Worm (Caenorhabditis elegans): ENCODE measurements around the gene srxa-7.

DNA sequence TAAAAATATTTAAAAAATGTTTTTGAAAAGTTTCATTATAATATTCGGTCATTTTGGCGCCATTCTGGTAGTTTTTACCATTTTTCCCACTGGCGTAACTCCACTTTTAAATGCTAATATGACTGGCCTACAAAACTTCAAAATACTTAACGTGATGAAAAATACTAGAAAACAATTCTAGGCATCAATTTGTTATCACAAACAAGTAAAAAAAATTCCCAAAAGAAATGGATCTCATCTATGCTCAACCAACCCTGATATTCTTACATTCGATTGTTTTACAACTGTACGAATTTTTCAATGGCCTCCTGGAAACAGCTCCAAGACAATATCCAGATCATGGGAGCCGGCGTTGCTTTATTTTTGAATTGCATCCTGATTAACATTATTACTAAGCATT, 7.7 kb downstream of the srxa-7 start, which contains the start of gene str-214:
- TF ChIP-seq B0019.2 (GFP tag; conservative IDR thresholded peaks at IDR 0.05) = no peak
- no peak for TF ChIP-seq repo-1 (tag; optimal IDR thresholded peaks at IDR 0.05)
- no peak for TF ChIP-seq nhr-27 (tag; optimal IDR thresholded peaks at IDR 0.05)
- TF ChIP-seq pha-4 (tag; optimal IDR thresholded peaks at IDR 0.05) = no peak
- no peak for TF ChIP-seq nhr-120 (GFP tag; IDR thresholded peaks at IDR 0.05)
- TF ChIP-seq him-1 (tag; optimal IDR thresholded peaks at IDR 0.05) = no peak
- no peak for TF ChIP-seq hrde-1 (tag; optimal IDR thresholded peaks at IDR 0.05; ENCODE audit: borderline replicate concordance)
- no peak for TF ChIP-seq Y56A3A.18 (GFP tag; IDR thresholded peaks at IDR 0.05)
- TF ChIP-seq rec-8 (tag; optimal IDR thresholded peaks at IDR 0.05) = no peak
- TF ChIP-seq ztf-26 (tag; optimal IDR thresholded peaks at IDR 0.05) = no peak

All from whole organism, young adult.